Fruit fly (Drosophila melanogaster): ENCODE measurements around the gene Rab9Db.

DNA sequence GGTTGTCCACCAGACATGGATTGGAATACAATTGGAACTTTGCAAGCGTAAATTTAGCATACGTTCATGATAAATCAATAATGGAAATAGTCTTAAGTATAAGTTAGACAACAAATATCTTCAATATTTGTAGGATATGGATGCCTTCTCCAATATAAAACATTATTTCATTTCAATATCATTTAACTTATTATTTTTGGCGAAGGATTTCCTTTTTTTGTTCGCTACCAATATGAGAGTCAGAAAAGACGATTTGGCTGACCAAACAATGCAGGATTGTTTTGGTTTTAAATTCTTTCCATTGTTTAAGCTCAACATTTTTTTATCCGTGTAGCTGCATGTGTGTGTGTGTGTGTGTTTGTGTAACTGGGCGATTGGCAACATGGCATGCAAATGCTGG is 7.8 kb downstream of the Rab9Db start:
- peak; percentile 0 for TF ChIP-seq toe (GFP tag; optimal IDR thresholded peaks at IDR 0.05)
- no peak for TF ChIP-seq kay (GFP tag; ENCODE audit: borderline replicate concordance)
- no peak for TF ChIP-seq Mnt (GFP tag; optimal IDR thresholded peaks at IDR 0.05)
- TF ChIP-seq CG5204 (GFP tag; optimal IDR thresholded peaks at IDR 0.05), result peak; percentile 57
- TF ChIP-seq bab1 (GFP tag; optimal IDR thresholded peaks at IDR 0.05), result no peak
- no peak for TF ChIP-seq ovo (GFP tag; optimal IDR thresholded peaks at IDR 0.05)
- no peak for TF ChIP-seq CG1620 (GFP tag; optimal IDR thresholded peaks at IDR 0.05)
- TF ChIP-seq tj (GFP tag; optimal IDR thresholded peaks at IDR 0.05), result no peak
- no peak for TF ChIP-seq CG33017 (tag; optimal IDR thresholded peaks at IDR 0.05)
- TF ChIP-seq cic (GFP tag; optimal IDR thresholded peaks at IDR 0.05), result no peak
- TF ChIP-seq Hr96 (GFP tag; optimal IDR thresholded peaks at IDR 0.05), result no peak
- TF ChIP-seq Clk (GFP tag; optimal IDR thresholded peaks at IDR 0.05), result no peak
- no peak for TF ChIP-seq CG14711 (tag; optimal IDR thresholded peaks at IDR 0.05)
